Worm (Caenorhabditis elegans) whole organism, early embryonic: ENCODE results near the gene Y62H9A.9.

Experiments
- aly-1 ChIP-seq: sonication (generic microtip); optimal IDR thresholded peaks from 2 replicates; lab custom pipeline; 2016; ENCODE audit warnings: missing genetic modification characterization, missing compliant biosample characterization
- ama-1 ChIP-seq: fragments of 150-350 bp; optimal IDR thresholded peaks from 2 replicates; lab custom pipeline; 2014
- flt-1 ChIP-seq: fragments of 200-800 bp; sonication (Bioruptor generic); IDR thresholded peaks from 2 replicates; pipeline ENCODE4 v1.3.6; 2022; ENCODE audit warnings: missing genetic modification characterization, missing compliant biosample characterization
- sea-1 ChIP-seq: fragments of 200-800 bp; sonication (Bioruptor generic); conservative IDR thresholded peaks from 2 replicates; pipeline ENCODE4 v1.3.6; 2022; ENCODE audit warnings: missing genetic modification characterization, missing compliant biosample characterization

DNA sequence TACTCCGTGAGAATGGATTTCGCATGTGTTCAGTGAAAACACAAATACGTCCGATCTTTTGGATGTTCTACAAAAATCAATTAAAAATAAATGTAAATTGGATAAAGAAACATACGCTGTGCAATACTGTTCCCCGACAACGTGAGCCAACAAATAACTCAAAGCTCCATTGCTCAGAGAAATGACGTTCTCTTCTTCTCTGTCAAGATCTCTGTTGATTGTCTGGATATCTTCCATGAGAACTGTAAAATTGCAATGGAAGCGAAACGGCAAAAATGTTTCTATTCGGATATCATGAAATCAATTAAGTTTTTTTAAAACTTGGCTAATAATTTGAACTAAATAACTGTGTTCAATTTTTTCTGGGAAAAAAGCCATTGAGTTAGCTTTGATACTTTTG lies 1.2 kb downstream of the Y62H9A.9 start:
- TF ChIP-seq flt-1 (no peak), sea-1 (GFP tag; lab: Robert Waterston, UW) (no peak), aly-1 (tag; lab: Kevin White, UChicago) (no peak), ama-1 (lab: Kevin White, UChicago) (no peak)
